Worm (Caenorhabditis elegans): ENCODE measurements around the gene sre-52.

The sre-52 gene

ce11 chrII:12328994-12329393 lies 6.5 kb upstream of the sre-52 start, which contains the start of gene sre-55:
TSS of gene sre-55 (plus strand) at chrII:12329294.
- TF ChIP-seq nhr-11 (tag; optimal IDR thresholded peaks at IDR 0.05) (no peak), lin-15B (tag; optimal IDR thresholded peaks at IDR 0.05) (no peak), nhr-77 (tag; optimal IDR thresholded peaks at IDR 0.05) (no peak), lin-39 (tag; optimal IDR thresholded peaks at IDR 0.05) (no peak), ZK546.5 (tag; optimal IDR thresholded peaks at IDR 0.05) (no peak), fos-1 (tag; optimal IDR thresholded peaks at IDR 0.05) (no peak), ztf-11 (tag; optimal IDR thresholded peaks at IDR 0.05) (no peak), zag-1 (tag; optimal IDR thresholded peaks at IDR 0.05) (no peak), lsy-12 (tag; optimal IDR thresholded peaks at IDR 0.05) (no peak), ceh-82 (tag; optimal IDR thresholded peaks at IDR 0.05) (no peak), egl-5 (tag; optimal IDR thresholded peaks at IDR 0.05) (no peak), elt-1 (tag; optimal IDR thresholded peaks at IDR 0.05) (no peak), unc-62 (GFP tag; optimal IDR thresholded peaks at IDR 0.05) (no peak), egl-27 (tag; optimal IDR thresholded peaks at IDR 0.05) (no peak), fkh-2 (tag; optimal IDR thresholded peaks at IDR 0.05) (no peak), jun-1 (tag; optimal IDR thresholded peaks at IDR 0.05) (no peak), nfya-1 (tag; optimal IDR thresholded peaks at IDR 0.05; ENCODE audit: insufficient read depth) (no peak), aly-2 (tag; optimal IDR thresholded peaks at IDR 0.05) (no peak), nhr-25 (tag; optimal IDR thresholded peaks at IDR 0.05) (no peak), ztf-4 (tag; optimal IDR thresholded peaks at IDR 0.05) (no peak)

- no peak for TF ChIP-seq eor-1 (tag; optimal IDR thresholded peaks at IDR 0.05)
- no peak for TF ChIP-seq nhr-25 (tag; optimal IDR thresholded peaks at IDR 0.05)
- no peak for TF ChIP-seq mdl-1 (tag; optimal IDR thresholded peaks at IDR 0.05)
- TF ChIP-seq tbx-2 (tag; optimal IDR thresholded peaks at IDR 0.05), result no peak
- no peak for TF ChIP-seq egl-5 (tag; optimal IDR thresholded peaks at IDR 0.05)
- no peak for TF ChIP-seq jun-1 (tag; optimal IDR thresholded peaks at IDR 0.05)
Observed at ce11 chrII:12332624-12333023, 2.9 kb upstream of the sre-52 start, which contains the start of gene sre-54. TSS of gene sre-54 (plus strand) at chrII:12332924.

DNA sequence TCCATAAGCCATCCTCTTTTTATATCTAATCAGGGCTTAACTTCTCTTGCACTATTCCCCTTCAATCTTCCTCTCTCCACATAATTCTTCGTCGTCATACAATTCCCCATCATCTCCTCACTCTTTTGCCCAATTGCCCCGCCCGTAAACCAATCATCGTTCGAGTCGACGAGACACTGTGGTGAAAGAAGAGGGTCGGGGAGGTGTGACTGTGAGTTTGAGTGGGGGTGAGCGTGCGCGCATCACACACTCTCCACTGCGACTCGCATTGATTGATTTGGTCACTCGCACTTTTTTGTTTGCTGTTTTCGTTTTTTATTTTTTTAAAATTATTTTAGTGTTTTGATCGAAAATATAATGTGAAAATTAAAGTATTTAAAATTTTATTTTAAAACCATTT lies 3.6 kb downstream of the sre-52 start:
- TF ChIP-seq nhr-237 (tag; optimal IDR thresholded peaks at IDR 0.05) (no peak), ceh-82 (tag; optimal IDR thresholded peaks at IDR 0.05) (no peak), sea-2 (GFP tag; optimal IDR thresholded peaks at IDR 0.05) (no peak), R02D3.7 (tag; optimal IDR thresholded peaks at IDR 0.05) (peak; percentile 34), lsy-12 (tag; optimal IDR thresholded peaks at IDR 0.05) (no peak), eor-1 (tag; optimal IDR thresholded peaks at IDR 0.05) (no peak), fkh-10 (GFP tag; optimal IDR thresholded peaks at IDR 0.05) (peak; percentile 0), mdl-1 (tag; optimal IDR thresholded peaks at IDR 0.05) (peak; percentile 27), egl-5 (tag; optimal IDR thresholded peaks at IDR 0.05) (peak; percentile 80), hmg-11 (tag; optimal IDR thresholded peaks at IDR 0.05) (peak; percentile 92), daf-12 (tag; optimal IDR thresholded peaks at IDR 0.05) (no peak), tbx-2 (tag; optimal IDR thresholded peaks at IDR 0.05) (no peak), elt-1 (tag; optimal IDR thresholded peaks at IDR 0.05) (no peak), pqm-1 (tag; optimal IDR thresholded peaks at IDR 0.05) (peak; percentile 29), ztf-4 (tag; optimal IDR thresholded peaks at IDR 0.05) (no peak), nhr-25 (tag; optimal IDR thresholded peaks at IDR 0.05) (peak; percentile 63), nhr-23 (tag; optimal IDR thresholded peaks at IDR 0.05) (peak; percentile 62), ceh-28 (tag; optimal IDR thresholded peaks at IDR 0.05) (peak; percentile 91), nhr-76 (tag; optimal IDR thresholded peaks at IDR 0.05) (no peak), unc-39 (tag; optimal IDR thresholded peaks at IDR 0.05) (no peak), nfya-1 (tag; optimal IDR thresholded peaks at IDR 0.05; ENCODE audit: insufficient read depth) (peak; percentile 100), ceh-16 (tag; optimal IDR thresholded peaks at IDR 0.05) (no peak), nhr-67 (tag; optimal IDR thresholded peaks at IDR 0.05) (no peak), elt-3 (tag; optimal IDR thresholded peaks at IDR 0.05) (no peak), ZK546.5 (tag; optimal IDR thresholded peaks at IDR 0.05) (no peak), lin-15B (tag; optimal IDR thresholded peaks at IDR 0.05) (peak; percentile 58), egl-27 (tag; optimal IDR thresholded peaks at IDR 0.05) (no peak), pha-4 (tag; optimal IDR thresholded peaks at IDR 0.05) (peak; percentile 83), skn-1 (tag; optimal IDR thresholded peaks at IDR 0.05) (peak; percentile 67), elt-2 (tag; optimal IDR thresholded peaks at IDR 0.05) (peak; percentile 43), lin-39 (tag; optimal IDR thresholded peaks at IDR 0.05) (peak; percentile 68), snpc-4 (tag; optimal IDR thresholded peaks at IDR 0.05) (peak; percentile 51)
